Worm (Caenorhabditis elegans) whole organism, late embryonic: Measurements from ENCODE around the gene srbc-63.

Experiments
- ceh-22 ChIP-seq: sonication (generic microtip); optimal IDR thresholded peaks from 2 replicates; lab custom pipeline; 2017; ENCODE audit warnings: missing biosample characterization, missing genetic modification characterization
- elt-2 ChIP-seq: sonication (generic microtip); optimal IDR thresholded peaks from 2 replicates; lab custom pipeline; 2016; ENCODE audit warnings: missing genetic modification reagents, missing genetic modification characterization, missing compliant biosample characterization
- hlh-6 ChIP-seq: sonication (generic microtip); optimal IDR thresholded peaks from 2 replicates; lab custom pipeline; 2016; ENCODE audit warnings: missing genotype, missing genetic modification characterization, missing compliant biosample characterization
- pha-2 ChIP-seq: sonication (generic microtip); optimal IDR thresholded peaks from 2 replicates; lab custom pipeline; 2017; ENCODE audit warnings: mild to moderate bottlenecking, missing genetic modification characterization, missing compliant biosample characterization
- sox-4 ChIP-seq: sonication (generic microtip); optimal IDR thresholded peaks from 2 replicates; lab custom pipeline; 2017; ENCODE audit warnings: mild to moderate bottlenecking, missing genetic modification characterization, inconsistent platforms, missing compliant biosample characterization
- unc-55 ChIP-seq: sonication (generic microtip); optimal IDR thresholded peaks from 2 replicates; lab custom pipeline; 2017; ENCODE audit warnings: missing biosample characterization, missing genetic modification reagents, missing genetic modification characterization
- zip-5 ChIP-seq: sonication (generic microtip); optimal IDR thresholded peaks from 2 replicates; lab custom pipeline; 2016; ENCODE audit warnings: missing genetic modification characterization, missing compliant biosample characterization

DNA sequence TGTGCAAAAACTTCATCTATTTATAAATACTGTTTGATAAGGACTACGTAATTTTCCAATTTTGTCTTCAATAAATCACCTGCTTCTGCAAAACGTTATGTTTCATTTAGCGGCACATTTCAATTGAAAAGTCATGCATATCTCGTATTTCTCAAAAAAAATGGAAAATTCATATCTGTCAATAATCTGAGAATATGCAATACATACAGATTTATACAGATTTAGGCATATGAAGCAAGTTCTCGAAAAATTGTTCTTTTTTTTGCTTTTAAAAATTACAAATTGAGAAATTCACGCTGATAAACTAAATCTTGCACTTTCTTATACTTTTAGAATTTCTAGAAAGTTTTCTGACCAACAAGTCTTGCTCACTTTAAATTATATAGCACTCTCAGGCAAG is 31.7 kb upstream of the srbc-63 start, which contains the start of gene T26H5.11:
- TF ChIP-seq sox-4 (tag; lab: Kevin White, UChicago) = no peak
- TF ChIP-seq zip-5 = no peak
- no peak for TF ChIP-seq pha-2 (tag; lab: Kevin White, UChicago)
- no peak for TF ChIP-seq unc-55 (GFP tag; lab: Kevin White, UChicago)
- no peak for TF ChIP-seq hlh-6 (tag; lab: Kevin White, UChicago)
- no peak for TF ChIP-seq ceh-22 (tag; lab: Kevin White, UChicago)
- TF ChIP-seq elt-2 = no peak
